Worm (Caenorhabditis elegans): ENCODE results near the gene F11E6.11.
A peak's percentile ranks its signal among the peaks of the same experiment; 100 is the strongest.

The F11E6.11 gene

DNA sequence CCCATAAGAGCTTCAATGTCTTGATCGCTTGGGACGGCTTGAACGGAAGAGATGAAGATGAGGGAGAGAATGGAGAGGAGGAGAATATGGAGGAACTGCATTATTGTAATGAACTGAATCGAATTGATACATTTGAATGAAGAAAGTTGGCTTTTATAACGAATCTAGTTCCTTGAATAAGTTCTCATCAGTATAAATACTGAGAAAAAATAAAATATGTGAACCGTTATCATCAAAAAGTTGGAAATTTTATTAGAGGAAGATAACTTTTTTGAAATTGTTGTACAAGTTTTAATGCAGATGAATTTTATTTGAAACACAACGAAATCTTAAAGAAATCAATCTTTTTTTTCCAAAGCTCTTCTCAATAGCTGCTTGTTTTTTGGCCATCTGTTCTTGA lies 35.6 kb upstream of the F11E6.11 start, which contains the start of gene T02D1.7:
Gene T02D1.7 (minus strand): TSS at position 101 of the 400 bp plus-strand sequence.
- TF ChIP-seq nhr-6 (tag; optimal IDR thresholded peaks at IDR 0.05), result no peak

ce11 chrIV:17407491-17407890 lies 35.1 kb upstream of the F11E6.11 start, which contains the start of gene T02D1.9:
TSS of gene T02D1.9 (minus strand) at chrIV:17407591.
- TF ChIP-seq dmd-6 (GFP tag; IDR thresholded peaks at IDR 0.05) (no peak), aha-1 (tag) (peak; percentile 26), lin-13 (GFP tag; optimal IDR thresholded peaks at IDR 0.05) (no peak)

DNA sequence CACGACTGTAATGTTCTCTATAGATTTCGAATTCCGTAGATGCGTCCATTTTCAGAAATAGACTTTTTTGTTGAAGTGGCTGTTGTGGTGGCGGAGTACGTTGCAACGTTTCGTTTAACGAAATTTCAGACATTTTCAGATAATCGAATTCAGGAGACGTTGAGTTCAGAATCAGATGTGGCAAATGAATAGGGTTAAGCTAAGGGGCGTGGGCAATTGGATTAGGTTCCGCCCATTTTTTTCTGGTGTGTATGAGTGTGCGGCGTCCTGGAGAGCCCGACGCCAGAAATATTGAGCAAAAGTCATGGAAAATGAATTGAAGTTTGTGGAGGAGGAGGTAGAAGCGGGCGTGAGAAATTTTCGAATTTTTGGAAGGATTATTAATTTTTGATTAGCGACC lies 29.3 kb upstream of the F11E6.11 start:
- TF ChIP-seq lin-13 (GFP tag; optimal IDR thresholded peaks at IDR 0.05), result no peak
- peak in 1 of 2 experiments; percentile 90 for TF ChIP-seq unc-62 (GFP tag; optimal IDR thresholded peaks at IDR 0.05 in 1 of 2)
- TF ChIP-seq unc-62 (tag; optimal IDR thresholded peaks at IDR 0.05), result no peak

DNA sequence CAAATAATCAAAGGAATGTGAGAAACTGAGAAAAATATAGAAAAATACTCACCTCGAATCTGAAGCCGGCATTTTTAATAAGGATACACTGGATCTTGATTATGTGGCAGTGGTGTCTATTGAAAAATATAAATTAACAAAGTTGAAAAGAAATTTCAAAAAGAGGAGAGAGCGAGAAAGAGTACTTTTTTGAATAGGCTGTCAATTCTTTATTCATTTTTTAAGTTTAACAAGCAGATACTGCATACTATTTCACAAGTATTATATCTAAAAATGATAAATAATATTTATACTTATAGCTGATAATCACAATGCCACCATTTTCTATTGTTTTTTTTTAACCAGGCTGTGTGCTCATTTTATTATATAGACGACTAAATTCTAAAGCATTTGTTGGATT lies 24.9 kb upstream of the F11E6.11 start, which contains the start of gene npr-26:
Gene npr-26 (minus strand): TSS at position 101 of the 400 bp plus-strand sequence.
- TF ChIP-seq aha-1 (tag) (no peak), mep-1 (tag; optimal IDR thresholded peaks at IDR 0.05) (no peak)

- TF ChIP-seq nhr-237 (tag; optimal IDR thresholded peaks at IDR 0.05), result no peak
- TF ChIP-seq ceh-82 (tag; optimal IDR thresholded peaks at IDR 0.05), result no peak
- TF ChIP-seq lin-39 (tag; optimal IDR thresholded peaks at IDR 0.05), result no peak
- TF ChIP-seq madf-9 (GFP tag; conservative IDR thresholded peaks at IDR 0.05), result no peak
- no peak for TF ChIP-seq fos-1 (tag; optimal IDR thresholded peaks at IDR 0.05)
- no peak for TF ChIP-seq nhr-41 (GFP tag; IDR thresholded peaks at IDR 0.05)
- TF ChIP-seq jun-1 (tag; optimal IDR thresholded peaks at IDR 0.05), result no peak
- TF ChIP-seq rbr-2 (tag; optimal IDR thresholded peaks at IDR 0.05), result peak; percentile 20
- peak in 1 of 2 experiments; percentile 97 for TF ChIP-seq unc-62 (GFP tag; optimal IDR thresholded peaks at IDR 0.05 in 1 of 2)
- no peak for TF ChIP-seq unc-62 (tag; optimal IDR thresholded peaks at IDR 0.05)
- no peak for TF ChIP-seq lim-7 (GFP tag; IDR thresholded peaks at IDR 0.05)
- no peak for TF ChIP-seq zag-1 (tag; optimal IDR thresholded peaks at IDR 0.05)
- no peak for TF ChIP-seq ama-1 (optimal IDR thresholded peaks at IDR 0.05)
These were observed 15.7 kb upstream of the F11E6.11 start for ce11 chrIV:17426970-17427369.

DNA sequence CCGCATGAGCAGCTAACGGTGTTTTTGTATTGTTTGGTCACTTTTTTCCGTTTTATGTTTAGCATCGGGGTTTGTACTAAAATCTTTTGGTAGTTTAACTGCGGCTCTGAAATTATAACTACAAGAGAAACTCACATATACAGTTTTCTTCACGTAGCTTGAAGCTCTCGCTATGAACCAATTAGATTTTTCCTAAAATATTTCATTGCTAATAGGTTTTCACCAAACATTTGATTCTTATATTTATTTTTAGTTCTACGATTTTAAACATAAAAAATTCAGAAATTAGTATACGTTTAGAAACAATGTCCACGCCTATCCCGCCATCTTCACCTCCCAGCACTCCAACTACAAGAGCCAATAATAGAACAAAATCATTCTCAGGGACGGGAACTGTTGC lies 15.2 kb upstream of the F11E6.11 start, which contains the start of gene C06A12.3:
Gene C06A12.3 (plus strand): TSS at position 301 of the 400 bp plus-strand sequence.
- TF ChIP-seq aha-1 (tag), result no peak
- TF ChIP-seq skn-1 (tag; optimal IDR thresholded peaks at IDR 0.05), result no peak
- no peak for TF ChIP-seq snpc-4 (tag; optimal IDR thresholded peaks at IDR 0.05)
- no peak for TF ChIP-seq ceh-44 (GFP tag; IDR thresholded peaks at IDR 0.05)
- no peak for TF ChIP-seq Y105C5A.15 (GFP tag; IDR thresholded peaks at IDR 0.05)
- no peak for TF ChIP-seq mep-1 (tag; optimal IDR thresholded peaks at IDR 0.05)
- no peak for TF ChIP-seq egl-27 (tag; optimal IDR thresholded peaks at IDR 0.05)
- TF ChIP-seq zip-2 (tag; optimal IDR thresholded peaks at IDR 0.05), result no peak
- no peak for TF ChIP-seq mxl-2 (GFP tag; conservative IDR thresholded peaks at IDR 0.05)
- TF ChIP-seq zfp-3 (GFP tag; conservative IDR thresholded peaks at IDR 0.05), result no peak
- no peak for TF ChIP-seq attf-4 (tag; optimal IDR thresholded peaks at IDR 0.05)
- no peak for TF ChIP-seq ces-1 (GFP tag; optimal IDR thresholded peaks at IDR 0.05)
- no peak for TF ChIP-seq ceh-32 (tag; optimal IDR thresholded peaks at IDR 0.05; ENCODE audit: poor library complexity)
- no peak for TF ChIP-seq hlh-30 (tag; optimal IDR thresholded peaks at IDR 0.05; ENCODE audit: insufficient read depth)
- no peak for TF ChIP-seq lim-7 (GFP tag; IDR thresholded peaks at IDR 0.05)
- no peak for TF ChIP-seq ztf-11 (tag; optimal IDR thresholded peaks at IDR 0.05)
- no peak for TF ChIP-seq sdz-12 (GFP tag; optimal IDR thresholded peaks at IDR 0.05)
- no peak for TF ChIP-seq F49E8.2 (tag; optimal IDR thresholded peaks at IDR 0.05; ENCODE audit: borderline replicate concordance)

Data from whole organism, L4 larva.